Fruit fly (Drosophila melanogaster) whole organism, larva: ENCODE measurements around the gene Pbgs.
A peak's percentile ranks its signal among the peaks of the same experiment; 100 is the strongest.

ENCODE experiments used
- noc ChIP-seq: fragments of 200-800 bp; sonication (Bioruptor generic); optimal IDR thresholded peaks from 3 replicates; lab custom pipeline; 2019; ENCODE audit warnings: missing biosample characterization, mild to moderate bottlenecking, missing genetic modification characterization, moderate library complexity

Pbgs gene

dm6 chr3L:12271195-12271618 is at the start of gene Pbgs:
Gene Pbgs (minus strand): TSS chr3L:12271345.
- TF ChIP-seq noc = no peak

DNA sequence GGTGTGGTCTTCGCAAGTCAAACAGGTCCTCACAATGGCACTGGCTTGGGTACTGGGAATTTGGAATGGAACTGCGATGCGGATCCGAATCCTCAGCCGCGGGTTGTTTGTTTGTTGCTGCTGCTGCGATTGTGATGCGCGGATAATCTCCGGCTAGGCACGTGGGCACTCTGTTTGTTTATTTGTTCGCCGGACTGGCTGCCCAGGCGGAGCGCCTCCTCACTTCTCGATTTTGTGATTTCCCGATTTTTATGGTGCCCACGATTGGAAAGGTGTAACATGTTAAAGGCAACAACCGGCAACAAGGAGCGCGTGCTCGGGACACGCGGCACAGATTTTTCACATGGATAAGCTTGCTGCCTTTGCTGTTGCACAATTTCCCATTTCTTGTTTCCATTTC is 48.6 kb upstream of the Pbgs start:
- TF ChIP-seq noc = no peak

dm6 chr3L:12313280-12313679 is 42.1 kb upstream of the Pbgs start:
- no peak for TF ChIP-seq noc

dm6 chr3L:12310505-12310904 is 39.4 kb upstream of the Pbgs start, which contains the start of gene CG44355:
Gene CG44355 (plus strand): TSS chr3L:12310805.
- TF ChIP-seq noc = no peak

DNA sequence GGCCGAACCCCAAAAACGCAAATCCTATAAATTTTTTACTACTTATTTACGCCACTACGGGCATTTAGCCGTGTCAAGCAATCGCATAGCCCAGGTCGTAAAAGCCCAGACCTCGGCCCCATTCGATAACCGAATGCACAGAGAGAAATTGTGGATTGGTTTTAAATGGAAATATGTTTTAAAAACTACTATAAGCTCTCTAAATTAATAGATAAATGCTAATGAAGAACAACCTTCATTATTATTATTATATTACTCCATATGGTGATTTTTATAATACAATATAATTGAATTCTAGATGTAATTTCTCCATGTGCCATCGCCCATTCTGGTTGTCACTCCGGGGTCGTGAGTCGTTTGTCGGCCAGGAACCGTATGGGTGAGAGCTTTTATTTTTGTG is 34.8 kb upstream of the Pbgs start:
- TF ChIP-seq noc = no peak

- no peak for TF ChIP-seq noc
Observed at dm6 chr3L:12298092-12298491, 26.9 kb upstream of the Pbgs start.

DNA sequence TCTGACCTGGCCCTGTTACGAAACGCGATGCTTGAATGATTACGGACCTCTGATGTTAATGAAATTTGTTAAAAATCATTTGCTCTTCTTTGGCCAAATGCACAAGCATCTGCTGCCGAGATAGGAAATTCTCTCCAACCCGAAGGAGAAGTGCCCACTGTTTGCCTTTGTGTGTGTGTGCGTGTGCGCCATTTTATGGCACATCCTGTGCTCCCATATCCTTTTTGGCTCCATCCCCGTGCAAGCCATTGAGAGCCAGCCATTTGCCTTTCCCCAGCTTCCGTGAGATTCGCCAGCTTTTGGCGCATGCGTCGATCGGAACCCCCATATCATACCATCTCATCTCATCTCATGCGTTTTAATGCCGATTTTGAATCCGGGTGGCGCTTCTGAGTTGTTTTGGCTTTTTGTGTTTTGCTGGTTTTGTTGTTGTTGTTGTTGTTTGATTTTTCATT is 25.0 kb upstream of the Pbgs start, which contains the start of gene CG4328:
Gene CG4328, minus strand, starts transcription at position 51 of the 455 bp plus-strand sequence.
- no peak for TF ChIP-seq noc

- no peak for TF ChIP-seq noc
Observed at dm6 chr3L:12294602-12295001, 23.5 kb upstream of the Pbgs start.

DNA sequence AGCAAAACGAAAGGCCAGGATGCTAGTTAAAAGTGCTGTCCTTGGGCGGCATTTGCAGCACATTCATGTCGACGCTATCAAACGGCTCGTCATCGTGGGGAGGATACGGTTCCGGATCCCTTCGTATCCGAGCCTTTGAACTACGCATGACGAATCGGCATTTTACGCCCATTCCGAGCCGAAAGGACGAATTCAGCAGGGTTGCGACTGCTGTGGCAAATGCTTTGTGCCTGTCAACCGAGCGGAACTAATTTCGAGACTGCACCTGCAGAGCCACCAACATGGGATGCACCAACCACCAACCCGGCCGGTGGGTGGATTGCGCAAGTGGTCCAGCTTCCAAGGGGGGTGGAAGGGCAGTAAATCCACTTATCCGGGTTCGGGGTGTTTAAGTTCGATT is 19.4 kb upstream of the Pbgs start:
- TF ChIP-seq noc = no peak

- no peak for TF ChIP-seq noc
Observed at dm6 chr3L:12289664-12290063, 18.5 kb upstream of the Pbgs start.

- no peak for TF ChIP-seq noc
Observed at dm6 chr3L:12287370-12287769, 16.2 kb upstream of the Pbgs start.

DNA sequence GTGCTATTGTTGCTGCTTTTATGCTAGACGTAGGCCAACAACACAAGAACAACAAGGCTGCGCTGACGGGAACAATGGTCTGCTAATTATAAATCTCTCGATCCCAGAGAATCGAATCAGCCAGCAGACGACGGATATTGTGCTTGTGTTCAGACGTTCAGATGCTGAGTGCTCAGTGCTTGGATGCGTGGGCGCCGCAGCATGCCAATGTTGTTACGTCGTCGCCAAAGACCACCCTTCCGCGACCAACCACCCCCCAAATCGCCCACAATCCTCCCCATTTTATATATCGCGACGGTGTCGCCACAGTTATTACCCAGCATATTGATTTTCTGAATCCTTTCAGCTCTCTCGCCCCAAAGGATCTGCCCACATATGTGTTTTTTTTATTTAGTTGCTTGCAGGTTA is 6.7 kb upstream of the Pbgs start:
- no peak for TF ChIP-seq noc

DNA sequence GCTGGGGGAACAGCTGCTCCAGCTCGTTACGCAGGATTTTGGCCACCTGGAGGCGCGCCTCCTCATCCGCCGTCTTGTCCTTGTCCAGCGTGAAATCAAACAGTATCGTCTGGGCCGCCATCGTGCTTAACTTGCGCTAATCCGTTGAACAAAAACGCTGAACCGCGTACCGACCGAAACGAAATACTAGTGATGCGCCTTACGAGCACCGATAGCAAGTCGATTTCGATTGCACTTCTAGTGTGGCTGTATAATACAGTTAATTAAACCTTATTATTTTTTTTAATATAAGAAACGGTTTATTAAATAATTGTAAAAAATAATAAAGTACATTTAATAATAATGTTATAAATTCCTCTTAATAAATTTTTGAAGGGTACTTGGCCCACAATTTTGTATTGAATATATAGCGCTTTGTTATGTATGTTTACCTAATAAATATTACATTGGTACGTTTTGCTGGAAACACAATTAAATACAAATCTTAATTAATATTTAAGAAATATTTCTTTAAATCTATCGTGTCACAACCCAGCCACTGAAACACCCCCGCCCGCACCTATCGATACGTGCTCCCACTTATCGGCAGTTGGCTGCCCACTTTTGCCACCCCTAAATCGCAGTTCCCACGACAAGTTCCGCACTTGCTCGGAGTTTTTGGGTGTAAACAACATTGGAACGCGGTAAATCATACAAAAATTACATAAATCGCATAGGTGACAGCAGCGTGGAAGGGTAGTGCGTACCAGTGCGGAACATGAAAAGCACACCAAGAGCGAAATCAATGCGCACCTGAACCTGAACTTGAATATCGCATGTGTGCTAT is 6.1 kb upstream of the Pbgs start, which contains the start of the genes Sms and INPP5E:
Gene Sms, minus strand, starts transcription at position 198 of the 826 bp plus-strand sequence.
Gene INPP5E, plus strand, starts transcription at position 602 of the 826 bp plus-strand sequence.
- TF ChIP-seq noc = no peak

- no peak for TF ChIP-seq noc
Observed at dm6 chr3L:12276495-12276894, 5.3 kb upstream of the Pbgs start.

- TF ChIP-seq noc = peak; percentile 83
Observed at dm6 chr3L:12275572-12276042, 4.5 kb upstream of the Pbgs start.

DNA sequence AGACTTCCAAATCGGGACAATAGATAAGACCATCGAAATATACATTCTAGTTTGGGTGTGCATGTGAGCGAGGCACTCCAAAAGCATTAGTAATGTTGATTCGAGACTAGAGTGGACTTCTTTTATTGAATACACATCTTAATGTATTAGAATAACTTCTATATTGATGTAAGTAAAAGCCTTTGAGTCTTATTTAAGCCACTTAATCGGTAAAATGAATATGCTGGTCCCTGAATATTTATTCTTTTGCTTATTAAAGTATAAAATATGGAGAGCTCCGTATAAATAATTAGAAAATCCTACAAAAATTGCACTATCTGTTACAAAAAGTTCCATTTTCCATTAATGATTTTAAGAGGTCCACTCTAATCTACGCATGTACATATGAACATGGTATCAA is 1.3 kb downstream of the Pbgs start:
- peak; percentile 96 for TF ChIP-seq noc

- TF ChIP-seq noc = no peak
Observed at dm6 chr3L:12267332-12267914, 3.7 kb downstream of the Pbgs start, which contains the start of gene CG32100. Gene CG32100 (plus strand): TSS chr3L:12267528.
